Fruit fly (Drosophila melanogaster) whole organism: ENCODE measurements around the gene Snx1.

Experiments
- CG8478 ChIP-seq: fragments of >200 bp; optimal IDR thresholded peaks from 2 replicates; lab custom pipeline; 2018; ENCODE audit warnings: inconsistent platforms
- Dll ChIP-seq: fragments of >200 bp; optimal IDR thresholded peaks from 2 replicates; lab custom pipeline; 2017
- EcR ChIP-seq, 2 experiments: fragments of >200 bp; optimal IDR thresholded peaks; 2 replicates each; lab custom pipeline; 2017; ENCODE audit warnings: missing biosample characterization in 2 of 2, missing genetic modification characterization in 2 of 2, missing genetic modification reagents in 2 of 2
- pan ChIP-seq: fragments of >200 bp; optimal IDR thresholded peaks from 2 replicates; lab custom pipeline; 2017
- psq ChIP-seq: fragments of >200 bp; optimal IDR thresholded peaks from 2 replicates; lab custom pipeline; 2017
- usp ChIP-seq: fragments of >200 bp; optimal IDR thresholded peaks from 2 replicates; lab custom pipeline; 2017; ENCODE audit warnings: missing biosample characterization, missing genetic modification characterization, mixed read lengths

The Snx1 gene

DNA sequence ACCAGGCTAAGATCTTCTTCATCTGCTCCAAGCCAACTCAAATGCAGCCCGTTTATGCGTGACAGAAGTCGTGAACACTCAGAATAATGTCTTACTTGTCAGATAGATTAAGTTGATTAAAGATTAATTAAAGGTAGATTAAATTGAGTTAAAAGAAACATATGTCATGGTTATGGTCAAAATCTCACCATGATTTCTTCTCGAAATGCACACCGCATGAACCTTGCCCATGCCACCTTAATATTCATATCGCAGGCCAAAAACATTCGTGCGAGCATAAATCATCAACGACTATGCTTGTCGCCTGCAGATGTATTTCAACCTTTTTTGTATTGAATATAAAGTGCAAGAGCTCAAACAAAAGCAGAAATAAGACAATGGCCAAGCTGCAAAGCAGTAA, 12.4 kb upstream of the Snx1 start:
- TF ChIP-seq psq (lab: Kevin White, UChicago) = no peak
- TF ChIP-seq EcR (GFP tag; optimal IDR thresholded peaks at IDR 0.05; lab: Kevin White, UChicago) = no peak
- TF ChIP-seq pan (lab: Kevin White, UChicago) = no peak
- no peak for TF ChIP-seq Dll (lab: Kevin White, UChicago)
- TF ChIP-seq CG8478 (lab: Kevin White, UChicago) = no peak
- no peak for TF ChIP-seq usp (GFP tag; lab: Kevin White, UChicago)

dm6 chr2L:3438078-3438477, 11.4 kb upstream of the Snx1 start:
- TF ChIP-seq psq (lab: Kevin White, UChicago) (no peak), Dll (lab: Kevin White, UChicago) (no peak), EcR (GFP tag; optimal IDR thresholded peaks at IDR 0.05; lab: Kevin White, UChicago) (no peak), CG8478 (lab: Kevin White, UChicago) (no peak), usp (GFP tag; lab: Kevin White, UChicago) (no peak), pan (lab: Kevin White, UChicago) (no peak)

DNA sequence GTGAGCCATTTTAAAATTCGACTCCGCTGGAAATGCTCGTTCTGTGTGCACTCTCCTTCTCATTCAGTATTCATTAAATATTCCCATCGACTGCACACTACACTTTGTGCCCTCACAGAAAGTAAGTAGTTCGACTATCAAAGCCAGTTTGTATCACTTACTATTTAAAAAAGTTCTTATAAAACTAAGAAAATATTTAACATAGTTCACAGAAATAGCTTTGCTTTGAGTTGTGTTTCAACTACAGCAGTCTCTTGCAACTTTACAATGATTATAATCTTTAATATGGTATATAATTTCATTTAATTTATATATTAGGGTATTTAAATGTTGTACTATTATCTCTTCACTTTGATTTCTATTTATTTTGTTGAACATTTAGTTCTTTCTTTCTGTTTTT, 10.0 kb upstream of the Snx1 start:
- TF ChIP-seq CG8478 (lab: Kevin White, UChicago) = no peak
- no peak for TF ChIP-seq usp (GFP tag; lab: Kevin White, UChicago)
- TF ChIP-seq pan (lab: Kevin White, UChicago) = no peak
- TF ChIP-seq psq (lab: Kevin White, UChicago) = no peak
- no peak for TF ChIP-seq EcR (GFP tag; optimal IDR thresholded peaks at IDR 0.05; lab: Kevin White, UChicago)
- no peak for TF ChIP-seq Dll (lab: Kevin White, UChicago)

DNA sequence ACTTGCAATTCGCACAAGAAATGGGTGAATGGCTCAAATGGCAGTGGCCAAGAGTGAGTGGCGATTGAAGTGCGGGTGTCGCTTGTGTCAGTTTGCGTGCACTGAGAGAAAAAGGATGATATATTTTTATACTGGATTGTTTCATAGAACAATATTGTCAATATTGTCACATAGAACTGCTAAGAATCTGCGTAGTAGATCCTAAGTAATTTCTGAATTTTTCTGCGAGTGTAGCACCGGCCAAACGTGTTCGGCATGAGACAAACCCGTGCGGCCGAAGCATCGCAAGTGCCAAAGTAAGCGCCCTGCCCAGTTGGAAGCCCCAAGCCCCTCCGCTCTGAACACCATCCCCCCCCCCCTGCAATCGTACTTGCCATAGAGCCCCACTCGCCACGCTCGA, 9.2 kb upstream of the Snx1 start:
- no peak for TF ChIP-seq EcR (GFP tag; optimal IDR thresholded peaks at IDR 0.05; lab: Kevin White, UChicago)
- no peak for TF ChIP-seq usp (GFP tag; lab: Kevin White, UChicago)
- TF ChIP-seq psq (lab: Kevin White, UChicago) = no peak
- no peak for TF ChIP-seq CG8478 (lab: Kevin White, UChicago)

- TF ChIP-seq pan (lab: Kevin White, UChicago) (no peak), usp (GFP tag; lab: Kevin White, UChicago) (no peak), CG8478 (lab: Kevin White, UChicago) (no peak), Dll (lab: Kevin White, UChicago) (no peak), EcR (GFP tag; optimal IDR thresholded peaks at IDR 0.05; lab: Kevin White, UChicago) (no peak), psq (lab: Kevin White, UChicago) (no peak)
Measured at dm6 chr2L:3441158-3441557, 8.3 kb upstream of the Snx1 start.

- no peak for TF ChIP-seq Dll (lab: Kevin White, UChicago)
- no peak for TF ChIP-seq usp (GFP tag; lab: Kevin White, UChicago)
- TF ChIP-seq psq (lab: Kevin White, UChicago) = no peak
- no peak for TF ChIP-seq EcR (GFP tag; optimal IDR thresholded peaks at IDR 0.05; lab: Kevin White, UChicago)
- no peak for TF ChIP-seq pan (lab: Kevin White, UChicago)
- TF ChIP-seq CG8478 (lab: Kevin White, UChicago) = no peak
Measured at dm6 chr2L:3441673-3442072, 7.8 kb upstream of the Snx1 start.

dm6 chr2L:3444789-3445188, 4.7 kb upstream of the Snx1 start:
- TF ChIP-seq usp (GFP tag; lab: Kevin White, UChicago) (no peak), psq (lab: Kevin White, UChicago) (no peak), EcR (GFP tag; optimal IDR thresholded peaks at IDR 0.05; lab: Kevin White, UChicago) (no peak), CG8478 (lab: Kevin White, UChicago) (no peak), Dll (lab: Kevin White, UChicago) (no peak), pan (lab: Kevin White, UChicago) (no peak)

- TF ChIP-seq Dll (lab: Kevin White, UChicago) (no peak), pan (lab: Kevin White, UChicago) (no peak), CG8478 (lab: Kevin White, UChicago) (no peak), psq (lab: Kevin White, UChicago) (no peak), EcR (GFP tag; optimal IDR thresholded peaks at IDR 0.05; lab: Kevin White, UChicago) (no peak), usp (GFP tag; lab: Kevin White, UChicago) (no peak)
Measured at dm6 chr2L:3445655-3446054, 3.8 kb upstream of the Snx1 start, which contains the start of gene CG2772. CG2772 (plus strand) TSS chr2L:3445992.

- TF ChIP-seq CG8478 (lab: Kevin White, UChicago) = no peak
- TF ChIP-seq usp (GFP tag; lab: Kevin White, UChicago) = no peak
- TF ChIP-seq EcR (GFP tag; optimal IDR thresholded peaks at IDR 0.05; lab: Kevin White, UChicago) = no peak
- no peak for TF ChIP-seq Dll (lab: Kevin White, UChicago)
- TF ChIP-seq psq (lab: Kevin White, UChicago) = no peak
- no peak for TF ChIP-seq pan (lab: Kevin White, UChicago)
Measured at dm6 chr2L:3452286-3452685, 2.8 kb downstream of the Snx1 start, which contains the start of gene CG12795. CG12795 (plus strand) TSS chr2L:3452466.

dm6 chr2L:3457007-3457406, 7.5 kb downstream of the Snx1 start, which contains the start of the genes Cog3 and Sec5:
Cog3 (minus strand) TSS chr2L:3457064.
Sec5 (plus strand) TSS chr2L:3457302.
- TF ChIP-seq psq (lab: Kevin White, UChicago) (no peak), CG8478 (lab: Kevin White, UChicago) (no peak), EcR (GFP tag; optimal IDR thresholded peaks at IDR 0.05; lab: Kevin White, UChicago) (no peak), usp (GFP tag; lab: Kevin White, UChicago) (no peak), pan (lab: Kevin White, UChicago) (no peak), Dll (lab: Kevin White, UChicago) (no peak)

DNA sequence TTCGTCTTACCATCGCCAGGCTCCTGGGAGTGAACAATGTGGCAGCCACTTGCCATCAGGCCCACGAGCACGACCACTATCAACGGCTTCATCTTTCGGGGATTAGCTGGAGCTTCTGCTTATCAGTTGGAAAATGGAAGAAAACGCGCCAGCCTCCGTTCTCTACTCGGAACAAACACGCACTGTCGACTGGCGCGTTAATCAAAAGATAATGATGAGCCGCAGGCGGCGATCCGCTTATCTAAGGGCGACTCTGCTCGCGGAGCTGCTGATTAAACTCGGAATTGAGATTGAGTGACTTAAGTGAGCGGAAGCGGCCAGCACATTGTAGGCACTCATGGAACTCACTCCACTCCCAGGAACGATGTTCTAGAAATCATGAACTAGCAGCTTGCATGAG, 12.3 kb downstream of the Snx1 start, which contains the start of gene CG3246:
CG3246 (minus strand) TSS at position 193 of the 400 bp plus-strand sequence.
- no peak for TF ChIP-seq CG8478 (lab: Kevin White, UChicago)
- TF ChIP-seq usp (GFP tag; lab: Kevin White, UChicago) = no peak
- no peak for TF ChIP-seq EcR (GFP tag; optimal IDR thresholded peaks at IDR 0.05; lab: Kevin White, UChicago)
- TF ChIP-seq pan (lab: Kevin White, UChicago) = no peak
- TF ChIP-seq psq (lab: Kevin White, UChicago) = no peak
- no peak for TF ChIP-seq Dll (lab: Kevin White, UChicago)
